Fruit fly (Drosophila melanogaster) whole organism, adult: ENCODE results near the gene MTA1-like.

Experiments used
- CG11617 ChIP-seq: fragments of 200-800 bp; sonication (Bioruptor generic); optimal IDR thresholded peaks from 2 replicates; lab custom pipeline; 2017; ENCODE audit warnings: mild to moderate bottlenecking, missing biosample characterization, missing genetic modification reagents, missing genetic modification characterization
- CG12768 ChIP-seq: fragments of 200-800 bp; sonication (Bioruptor generic); optimal IDR thresholded peaks from 2 replicates; lab custom pipeline; 2017; ENCODE audit warnings: missing biosample characterization, missing genetic modification characterization, mild to moderate bottlenecking, moderate library complexity, missing genetic modification reagents
- CG1620 ChIP-seq: fragments of 200-800 bp; sonication (Bioruptor generic); optimal IDR thresholded peaks from 2 replicates; lab custom pipeline; 2016; ENCODE audit warnings: missing biosample characterization, missing genetic modification characterization
- CG7101 ChIP-seq: fragments of 200-800 bp; sonication (Bioruptor generic); optimal IDR thresholded peaks from 2 replicates; lab custom pipeline; 2018; ENCODE audit warnings: missing biosample characterization, mild to moderate bottlenecking, missing genetic modification characterization, moderate library complexity
- Hr96 ChIP-seq: fragments of 200-800 bp; sonication (Bioruptor generic); optimal IDR thresholded peaks from 2 replicates; lab custom pipeline; 2016; ENCODE audit warnings: missing biosample characterization, missing genetic modification characterization
- Mnt ChIP-seq: fragments of 200-800 bp; sonication (Bioruptor generic); optimal IDR thresholded peaks from 2 replicates; lab custom pipeline; 2016; ENCODE audit warnings: missing biosample characterization, mild to moderate bottlenecking, missing genetic modification characterization
- bab1 ChIP-seq: fragments of 200-800 bp; sonication (Bioruptor generic); optimal IDR thresholded peaks from 3 replicates; lab custom pipeline; 2019; ENCODE audit warnings: missing biosample characterization, mild to moderate bottlenecking, missing genetic modification characterization, moderate library complexity
- cnc ChIP-seq, 2 experiments: fragments of >200 bp; optimal IDR thresholded peaks; 2 replicates each; lab custom pipeline; 2017
- ovo ChIP-seq: fragments of 200-800 bp; sonication (Bioruptor generic); optimal IDR thresholded peaks from 2 replicates; lab custom pipeline; 2016; ENCODE audit warnings: missing biosample characterization, missing genetic modification characterization
- pad ChIP-seq: fragments of 200-800 bp; sonication (Bioruptor generic); optimal IDR thresholded peaks from 3 replicates; lab custom pipeline; 2017; ENCODE audit warnings: missing biosample characterization, missing genetic modification characterization, mild to moderate bottlenecking, moderate library complexity, missing genetic modification reagents
- tj ChIP-seq: fragments of 200-800 bp; sonication (Bioruptor generic); optimal IDR thresholded peaks from 3 replicates; lab custom pipeline; 2017; ENCODE audit warnings: missing biosample characterization, mild to moderate bottlenecking, missing genetic modification characterization, moderate library complexity
- toe ChIP-seq: fragments of 200-800 bp; sonication (Bioruptor generic); optimal IDR thresholded peaks from 2 replicates; lab custom pipeline; 2016; ENCODE audit warnings: missing biosample characterization, missing genetic modification characterization

dm6 chr3R:5669740-5670659 is 21.5 kb upstream of the MTA1-like start:
- TF ChIP-seq CG11617 (GFP tag; lab: Kevin White, UChicago) (no peak), bab1 (no peak), cnc (optimal IDR thresholded peaks at IDR 0.05; lab: Kevin White, UChicago) (no peak), CG7101 (tag; lab: Kevin White, UChicago) (no peak), Mnt (GFP tag; lab: Kevin White, UChicago) (no peak), CG1620 (GFP tag; lab: Kevin White, UChicago) (no peak), pad (GFP tag; lab: Kevin White, UChicago) (peak; percentile 87), CG12768 (GFP tag; lab: Kevin White, UChicago) (peak; percentile 9), Hr96 (no peak), tj (GFP tag; lab: Kevin White, UChicago) (no peak), ovo (GFP tag; lab: Kevin White, UChicago) (peak; percentile 9), toe (GFP tag; lab: Kevin White, UChicago) (no peak)
